Worm (Caenorhabditis elegans) whole organism, L4 larva: Measurements from ENCODE around the gene nstp-6.
A peak's percentile ranks its signal among the peaks of the same experiment; 100 is the strongest.

Source experiments
- R02D3.7 ChIP-seq: fragments of 150-350 bp; sonication (generic microtip); optimal IDR thresholded peaks from 3 replicates; lab custom pipeline; 2014; ENCODE audit warnings: missing biosample characterization, missing genetic modification characterization
- fos-1 ChIP-seq: fragments of 150-350 bp; optimal IDR thresholded peaks from 2 replicates; lab custom pipeline; 2014; ENCODE audit warnings: missing biosample characterization, missing genetic modification characterization
- pha-4 ChIP-seq, 2 experiments: fragments of 150-350 bp in 1 of 2; fragments of 200-800 bp in 1 of 2; sonication (Bioruptor generic) in 1 of 2; IDR thresholded peaks in 1 of 2; optimal IDR thresholded peaks in 1 of 2; 2 replicates each; pipeline versions ENCODE4 v1.3.6 to Lab custom; 2014 to 2022; ENCODE audit warnings: missing genetic modification characterization in 2 of 2, missing genetic modification reagents in 2 of 2, missing biosample characterization in 1 of 2, missing compliant biosample characterization in 1 of 2
- snpc-4 ChIP-seq: fragments of 150-350 bp; optimal IDR thresholded peaks from 2 replicates; lab custom pipeline; 2014; ENCODE audit warnings: missing biosample characterization, missing genetic modification characterization
- spr-1 ChIP-seq: sonication (generic microtip); optimal IDR thresholded peaks from 2 replicates; lab custom pipeline; 2016; ENCODE audit warnings: mild to moderate bottlenecking, missing genetic modification characterization, missing compliant biosample characterization

DNA sequence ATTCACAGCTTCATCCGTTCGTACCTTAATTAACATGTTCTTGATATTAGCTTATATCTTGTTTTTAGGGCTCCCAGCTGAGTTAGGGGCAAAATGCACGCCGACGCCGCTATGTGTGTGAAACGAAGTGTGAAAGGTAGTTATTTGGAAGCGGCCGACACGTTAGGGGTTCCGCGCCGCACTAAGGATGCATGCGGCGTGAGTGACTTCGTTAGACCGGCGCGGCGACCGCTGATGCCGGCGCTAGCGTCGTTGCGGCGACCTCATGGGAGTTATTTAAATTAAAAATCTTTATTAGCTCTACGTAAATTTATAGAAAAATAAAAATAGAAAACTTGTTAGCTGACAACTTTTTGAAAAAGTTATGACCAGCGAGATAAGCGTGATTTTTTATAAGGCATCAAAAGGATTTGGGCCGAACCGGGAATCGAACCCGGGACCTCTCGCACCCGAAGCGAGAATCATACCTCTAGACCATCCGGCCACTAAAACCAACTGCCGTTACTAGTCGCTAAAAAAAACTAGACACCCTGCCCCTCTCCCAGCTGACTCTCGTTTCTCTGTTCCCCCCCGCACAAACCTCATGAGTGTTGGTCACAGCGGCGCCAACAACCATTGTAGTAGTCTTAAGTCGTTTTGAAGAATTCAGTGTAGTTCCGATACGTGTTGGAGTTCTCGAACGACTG lies 4.5 kb upstream of the nstp-6 start:
- TF ChIP-seq pha-4 (GFP tag; IDR thresholded peaks at IDR 0.05; lab: Robert Waterston, UW) = peak; percentile 89
- no peak for TF ChIP-seq pha-4 (tag; optimal IDR thresholded peaks at IDR 0.05; lab: Kevin White, UChicago)
- TF ChIP-seq snpc-4 = no peak
- TF ChIP-seq fos-1 = no peak
- no peak for TF ChIP-seq R02D3.7 (tag; lab: Kevin White, UChicago)
- peak; percentile 63 for TF ChIP-seq spr-1 (tag; lab: Kevin White, UChicago)
